Worm (Caenorhabditis elegans): Measurements from ENCODE around the gene srv-26.

DNA sequence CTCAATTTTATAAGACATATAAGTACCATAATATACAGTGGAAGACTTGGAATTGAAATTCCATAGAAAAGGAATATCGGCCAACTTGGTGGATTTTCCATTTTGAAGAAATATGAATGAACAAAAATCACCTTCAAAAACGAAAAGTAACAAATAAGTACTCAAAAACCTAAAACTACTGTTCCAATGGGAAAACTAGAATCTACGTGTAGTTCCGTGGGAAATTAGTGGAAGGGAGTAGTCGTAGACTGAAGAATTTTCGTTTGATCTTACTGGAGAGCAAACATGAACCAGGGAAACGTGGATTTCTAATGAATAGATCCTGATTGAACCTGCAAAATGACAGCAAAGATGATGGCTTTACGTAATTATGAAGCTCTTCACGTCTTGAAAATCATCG, 29.7 kb downstream of the srv-26 start, which contains the start of gene srv-31:
- TF ChIP-seq ztf-11 (tag; optimal IDR thresholded peaks at IDR 0.05): no peak
- TF ChIP-seq egl-27 (tag; optimal IDR thresholded peaks at IDR 0.05): no peak
- TF ChIP-seq nhr-11 (tag; optimal IDR thresholded peaks at IDR 0.05): no peak
- no peak for TF ChIP-seq R02D3.7 (tag; optimal IDR thresholded peaks at IDR 0.05)
- TF ChIP-seq pha-4 (GFP tag; IDR thresholded peaks at IDR 0.05): no peak
- TF ChIP-seq pha-4 (tag; optimal IDR thresholded peaks at IDR 0.05): no peak
- no peak for TF ChIP-seq ztf-7 (tag; optimal IDR thresholded peaks at IDR 0.05)
- TF ChIP-seq ces-1 (GFP tag; optimal IDR thresholded peaks at IDR 0.05): no peak
- TF ChIP-seq mep-1 (tag; optimal IDR thresholded peaks at IDR 0.05): no peak
- TF ChIP-seq cey-2 (tag; optimal IDR thresholded peaks at IDR 0.05; ENCODE audit: borderline replicate concordance, insufficient read depth): no peak

Measured in whole organism, L4 larva.